Worm (Caenorhabditis elegans) whole organism, L1 larva: ENCODE results near the gene F57A8.1.

ENCODE experiments used
- C04F5.9 ChIP-seq: sonication (generic microtip); optimal IDR thresholded peaks from 2 replicates; lab custom pipeline; 2016; ENCODE audit warnings: missing genetic modification characterization, missing compliant biosample characterization
- C16A3.4 ChIP-seq: fragments of 150-350 bp; optimal IDR thresholded peaks from 2 replicates; lab custom pipeline; 2014; ENCODE audit warnings: missing biosample characterization, missing genetic modification characterization
- C34B4.2 ChIP-seq: sonication (generic microtip); optimal IDR thresholded peaks from 2 replicates; lab custom pipeline; 2017; ENCODE audit warnings: mild to moderate bottlenecking, missing genetic modification characterization, missing compliant biosample characterization
- F16B12.6 ChIP-seq: fragments of 150-350 bp; optimal IDR thresholded peaks from 2 replicates; lab custom pipeline; 2014; ENCODE audit warnings: missing biosample characterization, missing genetic modification characterization
- Y116A8C.19 ChIP-seq: sonication (generic microtip); optimal IDR thresholded peaks from 2 replicates; lab custom pipeline; 2016; ENCODE audit warnings: missing compliant biosample characterization, missing genetic modification characterization, borderline replicate concordance
- ama-1 ChIP-seq: fragments of 150-350 bp; optimal IDR thresholded peaks from 2 replicates; lab custom pipeline; 2014
- ceh-8 ChIP-seq: fragments of 200-800 bp; sonication (Bioruptor generic); optimal IDR thresholded peaks from 2 replicates; lab custom pipeline; 2018; ENCODE audit warnings: mild to moderate bottlenecking, missing genetic modification characterization, moderate library complexity, missing compliant biosample characterization
- ceh-82 ChIP-seq, 3 experiments: fragments of 150-350 bp in 1 of 3; sonication (generic microtip) in 2 of 3; optimal IDR thresholded peaks; 2 replicates each; lab custom pipeline; 2014 to 2017; ENCODE audit warnings: missing biosample characterization in 3 of 3, missing genetic modification characterization in 3 of 3
- ceh-88 ChIP-seq: fragments of 200-800 bp; sonication (Bioruptor generic); IDR thresholded peaks from 2 replicates; pipeline ENCODE4 v1.3.6; 2022; ENCODE audit warnings: missing genetic modification characterization, missing compliant biosample characterization
- ceh-90 ChIP-seq: sonication (generic microtip); optimal IDR thresholded peaks from 2 replicates; lab custom pipeline; 2016; ENCODE audit warnings: missing genetic modification characterization, missing compliant biosample characterization
- ces-1 ChIP-seq: fragments of 150-350 bp; optimal IDR thresholded peaks from 2 replicates; lab custom pipeline; 2014; ENCODE audit warnings: missing biosample characterization, missing genetic modification reagents, missing genetic modification characterization
- dpl-1 ChIP-seq, 3 experiments: fragments of 150-350 bp in 2 of 3; sonication (generic microtip) in 1 of 3; optimal IDR thresholded peaks; 2 replicates each; lab custom pipeline; 2014 to 2017; ENCODE audit warnings: missing biosample characterization in 3 of 3, missing genetic modification characterization in 3 of 3, missing genetic modification reagents in 3 of 3
- efl-1 ChIP-seq, 4 experiments: fragments of 150-350 bp; optimal IDR thresholded peaks in 3 of 4; peaks in 1 of 4; 1 replicate in 1 of 4; 2 replicates in 3 of 4; lab custom pipeline; 2014; ENCODE audit warnings: missing biosample characterization in 2 of 4, missing genetic modification characterization in 2 of 4, missing genetic modification reagents in 2 of 4
- elt-2 ChIP-seq: sonication (generic microtip); optimal IDR thresholded peaks from 2 replicates; lab custom pipeline; 2016; ENCODE audit warnings: missing genetic modification characterization, mild to moderate bottlenecking, inconsistent platforms, missing compliant biosample characterization, missing genetic modification reagents
- elt-3 ChIP-seq, 6 experiments: fragments of 150-350 bp in 1 of 6; sonication (generic microtip); optimal IDR thresholded peaks; 2 replicates each; lab custom pipeline; 2017 to 2018; ENCODE audit warnings: missing biosample characterization in 6 of 6, missing genetic modification characterization in 6 of 6, inconsistent platforms in 1 of 6
- fkh-4 ChIP-seq: sonication (generic microtip); optimal IDR thresholded peaks from 2 replicates; lab custom pipeline; 2016; ENCODE audit warnings: missing compliant biosample characterization, missing genetic modification characterization, borderline replicate concordance
- hlh-17 ChIP-seq: fragments of 200-800 bp; sonication (Bioruptor generic); optimal IDR thresholded peaks from 2 replicates; lab custom pipeline; 2018; ENCODE audit warnings: missing genetic modification characterization, mild to moderate bottlenecking, missing compliant biosample characterization, moderate library complexity, borderline replicate concordance
- irx-1 ChIP-seq: sonication (generic microtip); optimal IDR thresholded peaks from 2 replicates; lab custom pipeline; 2016; ENCODE audit warnings: missing genetic modification characterization, missing compliant biosample characterization
- jun-1 ChIP-seq: fragments of 150-350 bp; optimal IDR thresholded peaks from 2 replicates; lab custom pipeline; 2014; ENCODE audit warnings: missing biosample characterization, missing genetic modification reagents, missing genetic modification characterization
- lin-13 ChIP-seq: fragments of 150-350 bp; optimal IDR thresholded peaks from 2 replicates; lab custom pipeline; 2014; ENCODE audit warnings: missing biosample characterization, missing genetic modification reagents, missing genetic modification characterization
- lin-15B ChIP-seq: fragments of 150-350 bp; sonication (generic microtip); optimal IDR thresholded peaks from 3 replicates; lab custom pipeline; 2014; ENCODE audit warnings: missing biosample characterization, missing genetic modification characterization
- lin-35 ChIP-seq, 2 experiments: fragments of 150-350 bp; optimal IDR thresholded peaks; 2 replicates each; lab custom pipeline; 2014; ENCODE audit warnings: missing biosample characterization in 2 of 2, missing genetic modification characterization in 2 of 2, missing genetic modification reagents in 2 of 2
- lin-39 ChIP-seq: fragments of 150-350 bp; optimal IDR thresholded peaks from 2 replicates; lab custom pipeline; 2014; ENCODE audit warnings: missing biosample characterization, missing genetic modification reagents, missing genetic modification characterization
- lir-3 ChIP-seq: sonication (generic microtip); optimal IDR thresholded peaks from 2 replicates; lab custom pipeline; 2016; ENCODE audit warnings: mild to moderate bottlenecking, missing genetic modification characterization, moderate library complexity, missing compliant biosample characterization; ENCODE audit not compliant: poor library complexity
- lsy-2 ChIP-seq, 2 experiments: fragments of 150-350 bp; optimal IDR thresholded peaks; 2 replicates each; lab custom pipeline; 2014; ENCODE audit warnings: missing biosample characterization in 2 of 2, missing genetic modification characterization in 2 of 2
- mab-9 ChIP-seq: fragments of 200-800 bp; sonication (Bioruptor generic); IDR thresholded peaks from 2 replicates; pipeline ENCODE4 v1.3.6; 2022; ENCODE audit warnings: missing genetic modification reagents, missing genetic modification characterization, missing compliant biosample characterization
- mdl-1 ChIP-seq, 2 experiments: fragments of 150-350 bp; optimal IDR thresholded peaks; 2 replicates each; lab custom pipeline; 2014 to 2017; ENCODE audit warnings: missing biosample characterization in 2 of 2, missing genetic modification characterization in 2 of 2, inconsistent platforms in 1 of 2
- mef-2 ChIP-seq: fragments of 150-350 bp; optimal IDR thresholded peaks from 2 replicates; lab custom pipeline; 2014; ENCODE audit warnings: missing biosample characterization, missing genetic modification characterization
- mep-1 ChIP-seq: fragments of 150-350 bp; optimal IDR thresholded peaks from 2 replicates; lab custom pipeline; 2014; ENCODE audit warnings: missing biosample characterization, missing genetic modification characterization
- nhr-19 ChIP-seq: fragments of 200-800 bp; sonication (Bioruptor generic); conservative IDR thresholded peaks from 2 replicates; pipeline ENCODE4 v1.3.6; 2022; ENCODE audit warnings: missing genetic modification characterization, missing compliant biosample characterization
- nhr-20 ChIP-seq: sonication (generic microtip); optimal IDR thresholded peaks from 2 replicates; lab custom pipeline; 2016; ENCODE audit warnings: mild to moderate bottlenecking, missing genetic modification characterization, missing compliant biosample characterization
- nhr-47 ChIP-seq: sonication (generic microtip); optimal IDR thresholded peaks from 2 replicates; lab custom pipeline; 2016; ENCODE audit warnings: mild to moderate bottlenecking, missing genetic modification characterization, moderate library complexity, missing compliant biosample characterization
- nhr-71 ChIP-seq: sonication (generic microtip); optimal IDR thresholded peaks from 2 replicates; lab custom pipeline; 2016; ENCODE audit warnings: mild to moderate bottlenecking, missing genetic modification characterization, moderate library complexity, missing compliant biosample characterization
- nhr-77 ChIP-seq: fragments of 150-350 bp; optimal IDR thresholded peaks from 2 replicates; lab custom pipeline; 2014; ENCODE audit warnings: missing biosample characterization, missing genetic modification characterization
- nhr-85 ChIP-seq: sonication (generic microtip); peaks from one replicate; lab custom pipeline; 2016; ENCODE audit warnings: missing genetic modification characterization, inconsistent platforms, missing compliant biosample characterization
- nhr-90 ChIP-seq: sonication (generic microtip); optimal IDR thresholded peaks from 2 replicates; lab custom pipeline; 2016; ENCODE audit warnings: mild to moderate bottlenecking, missing genetic modification characterization, missing compliant biosample characterization; ENCODE audit not compliant: poor library complexity
- rnt-1 ChIP-seq: sonication (generic microtip); optimal IDR thresholded peaks from 2 replicates; lab custom pipeline; 2016; ENCODE audit warnings: mild to moderate bottlenecking, missing genetic modification characterization, moderate library complexity, missing compliant biosample characterization
- skn-1 ChIP-seq: fragments of 150-350 bp; optimal IDR thresholded peaks from 2 replicates; lab custom pipeline; 2014; ENCODE audit warnings: missing biosample characterization, missing genetic modification characterization
- snu-23 ChIP-seq: sonication (generic microtip); optimal IDR thresholded peaks from 2 replicates; lab custom pipeline; 2016; ENCODE audit warnings: missing genetic modification characterization, missing compliant biosample characterization
- sptf-1 ChIP-seq: fragments of 150-350 bp; optimal IDR thresholded peaks from 2 replicates; lab custom pipeline; 2014; ENCODE audit warnings: missing biosample characterization, missing genetic modification characterization
- swsn-7 ChIP-seq: sonication (generic microtip); optimal IDR thresholded peaks from 2 replicates; lab custom pipeline; 2016; ENCODE audit warnings: missing genetic modification characterization, missing compliant biosample characterization
- tbx-2 ChIP-seq: sonication (generic microtip); optimal IDR thresholded peaks from 2 replicates; lab custom pipeline; 2016; ENCODE audit warnings: missing genetic modification characterization, missing compliant biosample characterization
- unc-130 ChIP-seq: fragments of 150-350 bp; optimal IDR thresholded peaks from 2 replicates; lab custom pipeline; 2017; ENCODE audit warnings: missing biosample characterization, missing genetic modification characterization, inconsistent platforms
- xbp-1 ChIP-seq: sonication (generic microtip); optimal IDR thresholded peaks from 2 replicates; lab custom pipeline; 2016; ENCODE audit warnings: missing genetic modification characterization, missing compliant biosample characterization
- zip-4 ChIP-seq: fragments of 200-800 bp; sonication (Bioruptor generic); optimal IDR thresholded peaks from 2 replicates; lab custom pipeline; 2018; ENCODE audit warnings: mild to moderate bottlenecking, missing genetic modification characterization, moderate library complexity, missing compliant biosample characterization
- ztf-11 ChIP-seq, 2 experiments: sonication (generic microtip); optimal IDR thresholded peaks; 2 replicates each; lab custom pipeline; 2016 to 2017; ENCODE audit warnings: missing genetic modification characterization in 2 of 2, missing biosample characterization in 1 of 2, missing compliant biosample characterization in 1 of 2
- ztf-4 ChIP-seq: fragments of 150-350 bp; optimal IDR thresholded peaks from 2 replicates; lab custom pipeline; 2014; ENCODE audit warnings: missing biosample characterization, missing genetic modification characterization

Gene F57A8.1

ce11 chrV:10036275-10036674, 865 bp upstream of the F57A8.1 start, which contains the start of gene T06E8.2 (continued):
- peak in 1 of 3 experiments; percentile 21 for TF ChIP-seq dpl-1 (GFP tag; optimal IDR thresholded peaks at IDR 0.05; lab: Kevin White, UChicago)
- TF ChIP-seq lir-3 (tag; lab: Kevin White, UChicago): no peak
- TF ChIP-seq lsy-2 (tag; optimal IDR thresholded peaks at IDR 0.05; lab: Kevin White, UChicago): peak; percentile 34 to 43
- peak; percentile 58 for TF ChIP-seq swsn-7
- peak; percentile 48 for TF ChIP-seq nhr-47 (tag; lab: Kevin White, UChicago)
- TF ChIP-seq mdl-1 (tag; optimal IDR thresholded peaks at IDR 0.05; lab: Kevin White, UChicago): peak in 1 of 2 experiments; percentile 64
- peak; percentile 32 to 40 for TF ChIP-seq lin-35 (GFP tag; optimal IDR thresholded peaks at IDR 0.05; lab: Kevin White, UChicago)
- peak; percentile 58 for TF ChIP-seq nhr-19
- TF ChIP-seq efl-1 (optimal IDR thresholded peaks at IDR 0.05; lab: Kevin White, UChicago): peak; percentile 40 to 44
- TF ChIP-seq efl-1 (GFP tag; optimal IDR thresholded peaks at IDR 0.05 in 1 of 2; lab: Kevin White, UChicago): peak; percentile 15 to 74
- TF ChIP-seq xbp-1 (tag; lab: Kevin White, UChicago): peak; percentile 35
- no peak for TF ChIP-seq C16A3.4 (tag; lab: Kevin White, UChicago)
- no peak for TF ChIP-seq hlh-17 (GFP tag; lab: Kevin White, UChicago)
- TF ChIP-seq nhr-71 (tag; lab: Kevin White, UChicago): peak; percentile 80
- TF ChIP-seq tbx-2 (tag; lab: Kevin White, UChicago): peak; percentile 52
- peak; percentile 18 for TF ChIP-seq nhr-90 (tag; lab: Kevin White, UChicago)
- TF ChIP-seq mep-1 (tag; lab: Kevin White, UChicago): peak; percentile 61
- no peak for TF ChIP-seq F16B12.6 (tag; lab: Kevin White, UChicago)
- no peak for TF ChIP-seq jun-1 (tag; lab: Kevin White, UChicago)
- peak; percentile 52 for TF ChIP-seq rnt-1 (tag; lab: Kevin White, UChicago)
- peak in 2 of 3 experiments; percentile 16 to 34 for TF ChIP-seq ceh-82 (tag; optimal IDR thresholded peaks at IDR 0.05; lab: Kevin White, UChicago)
- TF ChIP-seq Y116A8C.19 (tag; lab: Kevin White, UChicago): no peak

- TF ChIP-seq irx-1 (tag; lab: Kevin White, UChicago) (peak; percentile 1), mdl-1 (tag; optimal IDR thresholded peaks at IDR 0.05; lab: Kevin White, UChicago) (peak in 1 of 2 experiments; percentile 60), unc-130 (no peak), nhr-71 (tag; lab: Kevin White, UChicago) (peak; percentile 78), nhr-77 (tag; lab: Kevin White, UChicago) (peak; percentile 61), ztf-11 (tag; optimal IDR thresholded peaks at IDR 0.05; lab: Kevin White, UChicago) (peak in 1 of 2 experiments; percentile 7), lin-15B (no peak), C04F5.9 (tag; lab: Kevin White, UChicago) (no peak), elt-3 (tag; optimal IDR thresholded peaks at IDR 0.05; lab: Kevin White, UChicago) (peak in 3 of 6 experiments; percentile 7 to 49 (median 41)), mef-2 (no peak), zip-4 (no peak), nhr-85 (peak; percentile 73), C34B4.2 (tag; lab: Kevin White, UChicago) (no peak), sptf-1 (no peak), ztf-4 (tag; lab: Kevin White, UChicago) (peak; percentile 63), jun-1 (tag; lab: Kevin White, UChicago) (peak; percentile 70), ama-1 (no peak), lsy-2 (tag; optimal IDR thresholded peaks at IDR 0.05; lab: Kevin White, UChicago) (peak; percentile 64 to 91), xbp-1 (tag; lab: Kevin White, UChicago) (peak; percentile 26), rnt-1 (tag; lab: Kevin White, UChicago) (peak; percentile 45), skn-1 (tag; lab: Kevin White, UChicago) (no peak), ceh-8 (peak; percentile 25), efl-1 (optimal IDR thresholded peaks at IDR 0.05; lab: Kevin White, UChicago) (peak; percentile 62 to 69), efl-1 (GFP tag; optimal IDR thresholded peaks at IDR 0.05 in 1 of 2; lab: Kevin White, UChicago) (no peak), Y116A8C.19 (tag; lab: Kevin White, UChicago) (no peak), ces-1 (GFP tag; lab: Kevin White, UChicago) (no peak), ceh-90 (no peak), lin-35 (GFP tag; optimal IDR thresholded peaks at IDR 0.05; lab: Kevin White, UChicago) (peak; percentile 61 to 64), lin-13 (peak; percentile 33), nhr-20 (tag; lab: Kevin White, UChicago) (peak; percentile 85), C16A3.4 (tag; lab: Kevin White, UChicago) (peak; percentile 28), ceh-88 (GFP tag; lab: Robert Waterston, UW) (no peak), elt-2 (peak; percentile 85), lin-39 (tag; lab: Kevin White, UChicago) (no peak), fkh-4 (tag; lab: Kevin White, UChicago) (no peak), tbx-2 (tag; lab: Kevin White, UChicago) (peak; percentile 66), mab-9 (GFP tag; lab: Robert Waterston, UW) (no peak), snu-23 (peak; percentile 75)
Observed at ce11 chrV:10039837-10040236, 2.7 kb downstream of the F57A8.1 start.
